Fruit fly (Drosophila melanogaster) whole organism, embryonic: ENCODE results near the gene Fbp1.
A peak's percentile ranks its signal among the peaks of the same experiment; 100 is the strongest.

ENCODE experiments used
- Ada2b ChIP-seq: fragments of 200-800 bp; sonication (Bioruptor generic); IDR thresholded peaks from 2 replicates; pipeline ENCODE4 v1.3.6; 2022; ENCODE audit warnings: missing biosample characterization, missing genetic modification characterization
- Awh ChIP-seq: fragments of 200-800 bp; sonication (Bioruptor generic); IDR thresholded peaks from 2 replicates; pipeline ENCODE4, ENCODE4 v1.3.6; 2022; ENCODE audit warnings: missing biosample characterization, missing genetic modification characterization
- C15 ChIP-seq: fragments of 200-800 bp; sonication (Bioruptor generic); IDR thresholded peaks from 3 replicates; pipeline ENCODE4 v1.3.6; 2022; ENCODE audit warnings: missing biosample characterization, missing genetic modification characterization
- CG10366 ChIP-seq: fragments of 200-800 bp; sonication (Bioruptor generic); IDR thresholded peaks from 2 replicates; pipeline ENCODE4 v1.3.6; 2022; ENCODE audit warnings: missing biosample characterization, missing genetic modification characterization
- CG10565 ChIP-seq: fragments of 200-800 bp; sonication (Bioruptor generic); optimal IDR thresholded peaks from 3 replicates; lab custom pipeline; 2016; ENCODE audit warnings: missing biosample characterization, mild to moderate bottlenecking, missing genetic modification characterization
- CG14050 ChIP-seq: fragments of 200-800 bp; sonication (Bioruptor generic); IDR thresholded peaks from 3 replicates; pipeline ENCODE4 v1.3.6; 2022; ENCODE audit warnings: missing biosample characterization, missing genetic modification characterization
- CG14667 ChIP-seq: fragments of 200-800 bp; sonication (Bioruptor generic); IDR thresholded peaks from 2 replicates; pipeline ENCODE4 v1.3.6; 2022; ENCODE audit warnings: missing biosample characterization, missing genetic modification characterization
- CG15514 ChIP-seq: fragments of 200-800 bp; sonication (Bioruptor generic); optimal IDR thresholded peaks from 3 replicates; lab custom pipeline; 2017; ENCODE audit warnings: missing biosample characterization, missing genetic modification characterization, mild to moderate bottlenecking, moderate library complexity, missing genetic modification reagents
- CG1647 ChIP-seq: fragments of 200-800 bp; sonication (Bioruptor generic); optimal IDR thresholded peaks from 3 replicates; lab custom pipeline; 2016; ENCODE audit warnings: missing biosample characterization, missing genetic modification characterization
- CG17186 ChIP-seq: fragments of 200-800 bp; sonication (Bioruptor generic); optimal IDR thresholded peaks from 3 replicates; lab custom pipeline; 2017; ENCODE audit warnings: missing biosample characterization, missing genetic modification reagents, missing genetic modification characterization
- CG18011 ChIP-seq: fragments of 200-800 bp; sonication (Bioruptor generic); optimal IDR thresholded peaks from 2 replicates; lab custom pipeline; 2017; ENCODE audit warnings: missing biosample characterization, missing genetic modification characterization, mild to moderate bottlenecking, moderate library complexity, missing genotype
- CG2199 ChIP-seq: fragments of 200-800 bp; sonication (Bioruptor generic); IDR thresholded peaks from 3 replicates; pipeline ENCODE4 v1.3.6; 2022; ENCODE audit warnings: missing biosample characterization, missing genetic modification characterization
- CG2678 ChIP-seq: fragments of 200-800 bp; sonication (Bioruptor generic); optimal IDR thresholded peaks from 3 replicates; lab custom pipeline; 2019; ENCODE audit warnings: missing biosample characterization, mild to moderate bottlenecking, missing genetic modification characterization, moderate library complexity
- CG31224 ChIP-seq: fragments of 200-800 bp; sonication (Bioruptor generic); IDR thresholded peaks from 2 replicates; pipeline ENCODE4 v1.3.6; 2022; ENCODE audit warnings: missing biosample characterization, missing genetic modification characterization
- CG31365 ChIP-seq: fragments of 200-800 bp; sonication (Bioruptor generic); optimal IDR thresholded peaks from 2 replicates; lab custom pipeline; 2018; ENCODE audit warnings: missing biosample characterization, mild to moderate bottlenecking, missing genetic modification characterization
- CG3281 ChIP-seq: fragments of 200-800 bp; sonication (Bioruptor generic); optimal IDR thresholded peaks from 3 replicates; lab custom pipeline; 2017; ENCODE audit warnings: missing biosample characterization, mild to moderate bottlenecking, missing genetic modification characterization
- CG33213 ChIP-seq: fragments of 200-800 bp; sonication (Bioruptor generic); optimal IDR thresholded peaks from 3 replicates; lab custom pipeline; 2016; ENCODE audit warnings: missing biosample characterization, missing genetic modification characterization
- CG3838 ChIP-seq: fragments of 200-800 bp; sonication (Bioruptor generic); optimal IDR thresholded peaks from 3 replicates; lab custom pipeline; 2016; ENCODE audit warnings: missing biosample characterization, missing genetic modification characterization
- CG6272 ChIP-seq: fragments of 200-800 bp; sonication (Bioruptor generic); IDR thresholded peaks from 2 replicates; pipeline ENCODE4 v1.3.6; 2022; ENCODE audit warnings: missing biosample characterization, missing genetic modification characterization
- CG7928 ChIP-seq: fragments of 200-800 bp; sonication (Bioruptor generic); optimal IDR thresholded peaks from 2 replicates; lab custom pipeline; 2017; ENCODE audit warnings: missing biosample characterization, mild to moderate bottlenecking, missing genetic modification characterization
- CG9727 ChIP-seq: fragments of 200-800 bp; sonication (Bioruptor generic); optimal IDR thresholded peaks from 3 replicates; lab custom pipeline; 2017; ENCODE audit warnings: missing biosample characterization, mild to moderate bottlenecking, missing genetic modification characterization
- Camta ChIP-seq: fragments of 200-800 bp; sonication (Bioruptor generic); optimal IDR thresholded peaks from 2 replicates; lab custom pipeline; 2016; ENCODE audit warnings: missing biosample characterization, missing genetic modification characterization
- Chrac-16 ChIP-seq: fragments of 200-800 bp; sonication (Bioruptor generic); optimal IDR thresholded peaks from 3 replicates; lab custom pipeline; 2016; ENCODE audit warnings: missing biosample characterization, missing genetic modification characterization
- CkIIα-i1 ChIP-seq: fragments of 200-800 bp; sonication (Bioruptor generic); IDR thresholded peaks from 2 replicates; pipeline ENCODE4 v1.3.6; 2022; ENCODE audit warnings: missing biosample characterization, missing genetic modification characterization
- Dip2 ChIP-seq: fragments of 200-800 bp; sonication (Bioruptor generic); IDR thresholded peaks from 2 replicates; pipeline ENCODE4 v1.3.6; 2022; ENCODE audit warnings: missing biosample characterization, missing genetic modification characterization
- Dref ChIP-seq: fragments of 200-800 bp; sonication (Bioruptor generic); IDR thresholded peaks from 2 replicates; pipeline ENCODE4 v1.3.6; 2022; ENCODE audit warnings: missing biosample characterization, missing genetic modification characterization
- Ets97D ChIP-seq: fragments of 200-800 bp; sonication (Bioruptor generic); optimal IDR thresholded peaks from 3 replicates; lab custom pipeline; 2016; ENCODE audit warnings: missing biosample characterization, missing genetic modification characterization
- Fer1 ChIP-seq: fragments of 200-800 bp; sonication (Bioruptor generic); optimal IDR thresholded peaks from 2 replicates; lab custom pipeline; 2017; ENCODE audit warnings: missing biosample characterization, mild to moderate bottlenecking, missing genetic modification characterization
- NC2α ChIP-seq: fragments of 200-800 bp; sonication (Bioruptor generic); optimal IDR thresholded peaks from 2 replicates; lab custom pipeline; 2016; ENCODE audit warnings: missing biosample characterization, missing genetic modification characterization
- Sox102F ChIP-seq: fragments of 200-800 bp; sonication (Bioruptor generic); optimal IDR thresholded peaks from 2 replicates; lab custom pipeline; 2018; ENCODE audit warnings: missing biosample characterization, mild to moderate bottlenecking, missing genetic modification characterization, moderate library complexity
- Ssrp ChIP-seq: fragments of 200-800 bp; sonication (Bioruptor generic); optimal IDR thresholded peaks from 2 replicates; lab custom pipeline; 2018; ENCODE audit warnings: missing biosample characterization, mild to moderate bottlenecking, missing genetic modification characterization, moderate library complexity
- Taf1 ChIP-seq: fragments of 200-800 bp; sonication (Bioruptor generic); IDR thresholded peaks from 2 replicates; pipeline ENCODE4 v1.3.6; 2022; ENCODE audit warnings: missing biosample characterization, missing genetic modification characterization
- Xrp1 ChIP-seq: fragments of 200-800 bp; sonication (Bioruptor generic); IDR thresholded peaks from 2 replicates; pipeline ENCODE4 v1.3.6; 2022; ENCODE audit warnings: missing biosample characterization, missing genetic modification characterization
- al ChIP-seq: fragments of 200-800 bp; sonication (Bioruptor generic); IDR thresholded peaks from 2 replicates; pipeline ENCODE4 v1.3.6; 2022; ENCODE audit warnings: missing biosample characterization, missing genetic modification characterization
- corto ChIP-seq: fragments of 200-800 bp; sonication (Bioruptor generic); optimal IDR thresholded peaks from 2 replicates; lab custom pipeline; 2016; ENCODE audit warnings: missing biosample characterization, mild to moderate bottlenecking, missing genetic modification characterization, moderate library complexity
- crol ChIP-seq: fragments of 200-800 bp; sonication (Bioruptor generic); IDR thresholded peaks from 2 replicates; pipeline ENCODE4 v1.3.6; 2022; ENCODE audit warnings: missing biosample characterization, missing genetic modification characterization
- da ChIP-seq: fragments of 200-800 bp; sonication (Bioruptor generic); optimal IDR thresholded peaks from 2 replicates; lab custom pipeline; 2016; ENCODE audit warnings: missing biosample characterization, missing genetic modification characterization
- fru ChIP-seq: fragments of >200 bp; optimal IDR thresholded peaks from 2 replicates; lab custom pipeline; 2017
- fu2 ChIP-seq: fragments of 200-800 bp; sonication (Bioruptor generic); optimal IDR thresholded peaks from 2 replicates; lab custom pipeline; 2016; ENCODE audit warnings: missing biosample characterization, missing genetic modification characterization
- grn ChIP-seq: fragments of 200-800 bp; sonication (Bioruptor generic); optimal IDR thresholded peaks from 3 replicates; lab custom pipeline; 2017; ENCODE audit warnings: missing biosample characterization, missing genetic modification characterization
- kay ChIP-seq: fragments of 200-800 bp; sonication (Bioruptor generic); optimal IDR thresholded peaks from 2 replicates; lab custom pipeline; 2016; ENCODE audit warnings: missing biosample characterization, missing genetic modification characterization
- lola ChIP-seq, 3 experiments: fragments of >200 bp in 2 of 3; fragments of 200-800 bp in 1 of 3; sonication (Bioruptor generic) in 1 of 3; optimal IDR thresholded peaks; 2 replicates each; lab custom pipeline; 2017 to 2019; ENCODE audit warnings: missing biosample characterization in 3 of 3, missing genetic modification characterization in 3 of 3, mild to moderate bottlenecking in 1 of 3, moderate library complexity in 1 of 3
- lov ChIP-seq, 2 experiments: fragments of 200-800 bp in 1 of 2; fragments of >200 bp in 1 of 2; sonication (Bioruptor generic) in 1 of 2; IDR thresholded peaks in 1 of 2; optimal IDR thresholded peaks in 1 of 2; 2 replicates in 1 of 2; 3 replicates in 1 of 2; pipeline versions ENCODE4 v1.3.6 to Lab custom; 2017 to 2022; ENCODE audit warnings: missing biosample characterization in 1 of 2, missing genetic modification characterization in 1 of 2
- org-1 ChIP-seq: fragments of 200-800 bp; sonication (Bioruptor generic); optimal IDR thresholded peaks from 2 replicates; lab custom pipeline; 2017; ENCODE audit warnings: missing biosample characterization, missing genetic modification characterization
- peb ChIP-seq: fragments of 200-800 bp; sonication (Bioruptor generic); IDR thresholded peaks from 2 replicates; pipeline ENCODE4 v1.3.6; 2022; ENCODE audit warnings: missing biosample characterization, missing genetic modification characterization
- ranshi ChIP-seq: fragments of 200-800 bp; sonication (Bioruptor generic); IDR thresholded peaks from 2 replicates; pipeline ENCODE4 v1.3.6; 2022; ENCODE audit warnings: missing biosample characterization, missing genetic modification characterization
- run ChIP-seq: fragments of 200-800 bp; sonication (Bioruptor generic); optimal IDR thresholded peaks from 3 replicates; lab custom pipeline; 2018; ENCODE audit warnings: missing biosample characterization, mild to moderate bottlenecking, missing genetic modification characterization
- sens ChIP-seq: fragments of 200-800 bp; sonication (Bioruptor generic); peaks from one replicate; lab custom pipeline; 2016; ENCODE audit warnings: missing biosample characterization, missing genetic modification characterization
- stwl ChIP-seq: fragments of 200-800 bp; sonication (Bioruptor generic); optimal IDR thresholded peaks from 3 replicates; lab custom pipeline; 2018; ENCODE audit warnings: missing biosample characterization, mild to moderate bottlenecking, missing genetic modification characterization, moderate library complexity
- unc-4 ChIP-seq: fragments of 200-800 bp; sonication (Bioruptor generic); IDR thresholded peaks from 2 replicates; pipeline ENCODE4 v1.3.6; 2022; ENCODE audit warnings: missing biosample characterization, missing genetic modification characterization; ENCODE audit not compliant: partially characterized antibody
- vvl ChIP-seq: fragments of 200-800 bp; sonication (Bioruptor generic); IDR thresholded peaks from 2 replicates; pipeline ENCODE4 v1.3.6; 2022; ENCODE audit warnings: missing biosample characterization, missing genetic modification characterization

Gene Fbp1

dm6 chr3L:14050944-14051548 lies 46.8 kb downstream of the Fbp1 start, which contains the start of gene CG6833 (continued):
- no peak for TF ChIP-seq crol (GFP tag; lab: Robert Waterston, UW)
- TF ChIP-seq lola (GFP tag; optimal IDR thresholded peaks at IDR 0.05; lab: Kevin White, UChicago) = peak in 1 of 3 experiments; percentile 15
- peak; percentile 40 for TF ChIP-seq stwl (tag; lab: Kevin White, UChicago)
- 0 out of 2 replicates have a peak, but pooled peaks have one; percentile 38 for TF ChIP-seq CkIIα-i1 (GFP tag; lab: Robert Waterston, UW)
- peak; percentile 82 for TF ChIP-seq CG10366
- TF ChIP-seq Awh (GFP tag; lab: Robert Waterston, UW) = peak; percentile 54
- no peak for TF ChIP-seq Dip2 (GFP tag; lab: Robert Waterston, UW)
- TF ChIP-seq fu2 (GFP tag; lab: Kevin White, UChicago) = peak; percentile 50
- TF ChIP-seq fru (lab: Kevin White, UChicago) = no peak
- peak; percentile 49 for TF ChIP-seq Sox102F (GFP tag; lab: Kevin White, UChicago)
- TF ChIP-seq NC2α = no peak
- peak; percentile 42 for TF ChIP-seq CG9727
- TF ChIP-seq lov (optimal IDR thresholded peaks at IDR 0.05; lab: Kevin White, UChicago) = no peak
- TF ChIP-seq lov (GFP tag; IDR thresholded peaks at IDR 0.05; lab: Robert Waterston, UW) = peak; percentile 57; the same call in 2 of the 3 replicates
- peak; percentile 59 for TF ChIP-seq Fer1 (GFP tag; lab: Kevin White, UChicago)
- TF ChIP-seq kay (GFP tag; lab: Kevin White, UChicago) = peak; percentile 33
- no peak for TF ChIP-seq CG3838 (GFP tag; lab: Kevin White, UChicago)
- peak; percentile 78 for TF ChIP-seq ranshi (GFP tag; lab: Robert Waterston, UW)
- TF ChIP-seq CG7928 = peak; percentile 4
- peak; percentile 76 for TF ChIP-seq Ada2b (GFP tag; lab: Robert Waterston, UW)
- peak; percentile 36 for TF ChIP-seq Camta (GFP tag; lab: Kevin White, UChicago)
- peak; percentile 57 for TF ChIP-seq CG14667
- TF ChIP-seq CG10565 (GFP tag; lab: Kevin White, UChicago) = no peak
- TF ChIP-seq CG2678 (tag; lab: Kevin White, UChicago) = peak; percentile 69
- no peak for TF ChIP-seq CG31365 (tag; lab: Kevin White, UChicago)
- TF ChIP-seq Ssrp (tag; lab: Kevin White, UChicago) = peak; percentile 29
- no peak for TF ChIP-seq org-1 (GFP tag; lab: Kevin White, UChicago)
- TF ChIP-seq CG18011 = no peak
- TF ChIP-seq C15 (GFP tag; lab: Robert Waterston, UW) = no peak
- peak; percentile 87 for TF ChIP-seq CG33213
- peak; percentile 73 for TF ChIP-seq CG6272 (GFP tag; lab: Robert Waterston, UW)
- TF ChIP-seq al (GFP tag; lab: Robert Waterston, UW) = peak; percentile 64
- peak; percentile 64 for TF ChIP-seq Ets97D (GFP tag; lab: Kevin White, UChicago)
- peak; percentile 62 for TF ChIP-seq CG3281 (GFP tag; lab: Kevin White, UChicago)
- peak; percentile 60; the same call in 1 of the 2 replicates for TF ChIP-seq Taf1 (GFP tag; lab: Robert Waterston, UW)
- peak; percentile 86 for TF ChIP-seq sens (GFP tag; lab: Kevin White, UChicago)
- TF ChIP-seq run (tag; lab: Kevin White, UChicago) = no peak
- peak; percentile 69 for TF ChIP-seq CG15514 (GFP tag; lab: Kevin White, UChicago)
- peak; percentile 43 for TF ChIP-seq Dref (GFP tag; lab: Robert Waterston, UW)
- peak; percentile 51 for TF ChIP-seq Chrac-16 (GFP tag; lab: Kevin White, UChicago)
- no peak for TF ChIP-seq corto (GFP tag; lab: Kevin White, UChicago)
- peak; percentile 91 for TF ChIP-seq vvl (GFP tag; lab: Robert Waterston, UW)
- no peak for TF ChIP-seq unc-4
- peak; percentile 77 for TF ChIP-seq CG31224 (GFP tag; lab: Robert Waterston, UW)
- peak; percentile 52; the same call in 2 of the 3 replicates for TF ChIP-seq CG14050 (GFP tag; lab: Robert Waterston, UW)
- peak; percentile 80 for TF ChIP-seq Xrp1 (GFP tag; lab: Robert Waterston, UW)
- peak; percentile 57 for TF ChIP-seq peb (GFP tag; lab: Robert Waterston, UW)
- TF ChIP-seq da = peak; percentile 6
- TF ChIP-seq CG2199 = peak; percentile 75
- peak; percentile 84 for TF ChIP-seq CG1647 (GFP tag; lab: Kevin White, UChicago)
- TF ChIP-seq grn (GFP tag; lab: Kevin White, UChicago) = no peak
- TF ChIP-seq CG17186 = peak; percentile 46
